Worm (Caenorhabditis elegans) whole organism, L3 larva: ENCODE measurements around the gene EEED8.12.

Experiments used
- ZK546.5 ChIP-seq: sonication (generic microtip); optimal IDR thresholded peaks from 2 replicates; lab custom pipeline; 2017; ENCODE audit warnings: missing biosample characterization, missing genetic modification characterization
- mml-1 ChIP-seq: fragments of 150-350 bp; sonication (generic microtip); optimal IDR thresholded peaks from 3 replicates; lab custom pipeline; 2014; ENCODE audit warnings: missing biosample characterization, missing genetic modification characterization
- nhr-28 ChIP-seq: fragments of 150-350 bp; optimal IDR thresholded peaks from 2 replicates; lab custom pipeline; 2014; ENCODE audit warnings: missing biosample characterization, missing genetic modification characterization
- nhr-76 ChIP-seq: fragments of 150-350 bp; sonication (generic microtip); optimal IDR thresholded peaks from 5 replicates; lab custom pipeline; 2014; ENCODE audit warnings: missing biosample characterization, missing genetic modification characterization
- pha-4 ChIP-seq: fragments of 150-350 bp; optimal IDR thresholded peaks from 2 replicates; lab custom pipeline; 2014; ENCODE audit warnings: missing biosample characterization, missing genetic modification reagents, missing genetic modification characterization
- pqm-1 ChIP-seq: fragments of 150-350 bp; optimal IDR thresholded peaks from 2 replicates; lab custom pipeline; 2017; ENCODE audit warnings: missing biosample characterization, missing genetic modification characterization, inconsistent platforms

- no peak for TF ChIP-seq nhr-28 (tag; lab: Kevin White, UChicago)
- no peak for TF ChIP-seq nhr-76 (tag; lab: Kevin White, UChicago)
- no peak for TF ChIP-seq pqm-1
- no peak for TF ChIP-seq mml-1 (tag; lab: Kevin White, UChicago)
- TF ChIP-seq ZK546.5 (tag; lab: Kevin White, UChicago), result no peak
- peak; percentile 63 for TF ChIP-seq pha-4 (tag; lab: Kevin White, UChicago)
Measured at ce11 chrII:5377467-5378238, 31.2 kb downstream of the EEED8.12 start, which contains the start of gene prdx-2.
